Fruit fly (Drosophila melanogaster) whole organism, adult: ENCODE measurements around the gene CG7298.

Experiments used
- CG14711 ChIP-seq: fragments of 200-800 bp; sonication (Bioruptor generic); optimal IDR thresholded peaks from 2 replicates; lab custom pipeline; 2018; ENCODE audit warnings: missing biosample characterization, mild to moderate bottlenecking, missing genetic modification characterization, moderate library complexity
- CG1620 ChIP-seq: fragments of 200-800 bp; sonication (Bioruptor generic); optimal IDR thresholded peaks from 2 replicates; lab custom pipeline; 2016; ENCODE audit warnings: missing biosample characterization, missing genetic modification characterization
- CG7101 ChIP-seq: fragments of 200-800 bp; sonication (Bioruptor generic); optimal IDR thresholded peaks from 2 replicates; lab custom pipeline; 2018; ENCODE audit warnings: missing biosample characterization, mild to moderate bottlenecking, missing genetic modification characterization, moderate library complexity
- cic ChIP-seq: fragments of 200-800 bp; sonication (Bioruptor generic); optimal IDR thresholded peaks from 2 replicates; lab custom pipeline; 2017; ENCODE audit warnings: missing biosample characterization, mild to moderate bottlenecking, missing genetic modification characterization, moderate library complexity
- cnc ChIP-seq, 2 experiments: fragments of >200 bp; optimal IDR thresholded peaks; 2 replicates each; lab custom pipeline; 2017

- no peak for TF ChIP-seq CG7101
- TF ChIP-seq CG14711 (tag; lab: Kevin White, UChicago): no peak
- no peak for TF ChIP-seq CG1620 (GFP tag; lab: Kevin White, UChicago)
- no peak for TF ChIP-seq cic (GFP tag; lab: Kevin White, UChicago)
- no peak for TF ChIP-seq cnc (optimal IDR thresholded peaks at IDR 0.05; lab: Kevin White, UChicago)
Measured at dm6 chr3L:20178101-20178500, 25.4 kb downstream of the CG7298 start.
